Worm (Caenorhabditis elegans): Measurements from ENCODE around the gene Y75B8A.19.

DNA sequence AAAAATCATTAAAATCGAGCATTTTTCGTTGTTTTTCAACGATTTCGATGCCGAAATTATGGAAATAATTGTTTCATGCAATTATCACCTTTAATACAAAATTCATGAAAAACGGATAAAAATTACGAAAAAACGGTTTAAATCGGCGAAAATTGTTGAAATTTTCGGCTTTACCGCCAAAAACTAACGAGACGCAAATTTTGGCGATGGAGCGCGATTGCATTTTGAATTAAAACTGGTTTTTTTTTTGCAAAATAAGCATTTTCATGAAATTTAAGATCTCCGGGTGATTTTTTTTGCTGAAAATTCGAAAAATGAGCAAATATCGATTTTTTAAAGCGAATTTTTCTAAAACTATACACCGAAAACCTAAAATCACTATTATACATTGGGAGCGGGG is 24.7 kb downstream of the Y75B8A.19 start:
- TF ChIP-seq dao-5 (tag; optimal IDR thresholded peaks at IDR 0.05) (no peak), him-1 (tag; optimal IDR thresholded peaks at IDR 0.05) (no peak), W03F9.2 (tag; optimal IDR thresholded peaks at IDR 0.05) (no peak)
